Worm (Caenorhabditis elegans): ENCODE measurements around the gene mrps-9.

mrps-9 gene

ce11 chrIII:8275871-8276270 is 10.0 kb downstream of the mrps-9 start, which contains the start of gene clec-160:
Gene clec-160 (minus strand): TSS chrIII:8275971.
- TF ChIP-seq madf-6 (GFP tag; IDR thresholded peaks at IDR 0.05) (no peak), gei-17 (GFP tag; optimal IDR thresholded peaks at IDR 0.05) (no peak), rpc-1 (optimal IDR thresholded peaks at IDR 0.05) (no peak), rpc-1 (tag; optimal IDR thresholded peaks at IDR 0.05) (no peak), snpc-1.3 (tag; optimal IDR thresholded peaks at IDR 0.05; ENCODE audit: insufficient read depth) (no peak), somi-1 (GFP tag; optimal IDR thresholded peaks at IDR 0.05) (no peak), sptf-2 (GFP tag; optimal IDR thresholded peaks at IDR 0.05) (no peak), mel-28 (tag; optimal IDR thresholded peaks at IDR 0.05; ENCODE audit: borderline replicate concordance) (no peak), ceh-79 (tag; optimal IDR thresholded peaks at IDR 0.05) (no peak), bed-2 (GFP tag; IDR thresholded peaks at IDR 0.05) (no peak), egl-44 (GFP tag; IDR thresholded peaks at IDR 0.05) (no peak), F37B4.10 (GFP tag; IDR thresholded peaks at IDR 0.05) (no peak), snpc-3.4 (tag; optimal IDR thresholded peaks at IDR 0.05) (no peak), Y95B8A.8 (GFP tag; IDR thresholded peaks at IDR 0.05) (no peak), ceh-40 (GFP tag; IDR thresholded peaks at IDR 0.05) (no peak), egl-18 (GFP tag; IDR thresholded peaks at IDR 0.05) (no peak), lin-40 (tag; optimal IDR thresholded peaks at IDR 0.05) (no peak), K12H6.12 (tag; optimal IDR thresholded peaks at IDR 0.05) (no peak), akir-1 (GFP tag; optimal IDR thresholded peaks at IDR 0.05) (no peak), madf-8 (GFP tag; conservative IDR thresholded peaks at IDR 0.05) (no peak)

ce11 chrIII:8278801-8279200 is 12.9 kb downstream of the mrps-9 start, which contains the start of gene mig-10:
Gene mig-10 (plus strand): TSS chrIII:8279101.
- TF ChIP-seq athp-1 (tag; optimal IDR thresholded peaks at IDR 0.05) (no peak), atf-7 (tag; optimal IDR thresholded peaks at IDR 0.05) (no peak), snpc-3.4 (tag; optimal IDR thresholded peaks at IDR 0.05) (no peak), Y53G8AR.9 (GFP tag; conservative IDR thresholded peaks at IDR 0.05) (no peak), ztf-26 (tag; optimal IDR thresholded peaks at IDR 0.05) (no peak), dpl-1 (GFP tag; optimal IDR thresholded peaks at IDR 0.05) (no peak), ceh-100 (GFP tag; IDR thresholded peaks at IDR 0.05) (no peak), attf-6 (GFP tag; IDR thresholded peaks at IDR 0.05) (no peak), akir-1 (GFP tag; optimal IDR thresholded peaks at IDR 0.05) (no peak), efl-1 (GFP tag; optimal IDR thresholded peaks at IDR 0.05) (no peak), nhr-90 (tag; optimal IDR thresholded peaks at IDR 0.05) (no peak), chd-7 (tag; optimal IDR thresholded peaks at IDR 0.05) (no peak), cebp-1 (GFP tag; IDR thresholded peaks at IDR 0.05) (no peak), cebp-1 (tag; optimal IDR thresholded peaks at IDR 0.05) (no peak), F57A8.1 (GFP tag; optimal IDR thresholded peaks at IDR 0.05) (no peak), Y56A3A.18 (GFP tag; IDR thresholded peaks at IDR 0.05) (no peak), tlf-1 (GFP tag; optimal IDR thresholded peaks at IDR 0.05) (no peak), hsf-1 (GFP tag; IDR thresholded peaks at IDR 0.05) (no peak), B0019.2 (GFP tag; conservative IDR thresholded peaks at IDR 0.05) (no peak)

- TF ChIP-seq F55B11.4 (tag; optimal IDR thresholded peaks at IDR 0.05; ENCODE audit: borderline replicate concordance, insufficient read depth) (no peak), snpc-4 (GFP tag; optimal IDR thresholded peaks at IDR 0.05) (no peak), snpc-4 (tag; optimal IDR thresholded peaks at IDR 0.05) (no peak), lag-1 (GFP tag; IDR thresholded peaks at IDR 0.05) (no peak), dox-1 (GFP tag; IDR thresholded peaks at IDR 0.05) (no peak), efl-1 (GFP tag; optimal IDR thresholded peaks at IDR 0.05) (no peak), snpc-1.1 (tag; optimal IDR thresholded peaks at IDR 0.05; ENCODE audit: insufficient read depth) (no peak), B0261.1 (tag; optimal IDR thresholded peaks at IDR 0.05) (no peak), rcor-1 (GFP tag; IDR thresholded peaks at IDR 0.05) (no peak), rpc-1 (optimal IDR thresholded peaks at IDR 0.05) (no peak), rpc-1 (tag; optimal IDR thresholded peaks at IDR 0.05) (no peak), K11D2.4 (GFP tag; IDR thresholded peaks at IDR 0.05) (no peak), hsf-1 (GFP tag; IDR thresholded peaks at IDR 0.05) (no peak), ztf-18 (tag; optimal IDR thresholded peaks at IDR 0.05) (no peak), Y95B8A.8 (GFP tag; IDR thresholded peaks at IDR 0.05) (no peak), tbp1 (GFP tag; optimal IDR thresholded peaks at IDR 0.05) (no peak)
Observed at ce11 chrIII:8279567-8279966, 13.7 kb downstream of the mrps-9 start.
